Worm (Caenorhabditis elegans) whole organism, mixed stage, embryonic: ENCODE results near the gene xbx-5.

ENCODE experiments used
- bed-3 ChIP-seq: fragments of 200-800 bp; sonication (Bioruptor generic); optimal IDR thresholded peaks from 3 replicates; lab custom pipeline; 2018; ENCODE audit warnings: mild to moderate bottlenecking, missing genetic modification characterization, moderate library complexity, missing compliant biosample characterization
- ceh-39 ChIP-seq: fragments of 150-350 bp; optimal IDR thresholded peaks from 2 replicates; lab custom pipeline; 2014; ENCODE audit warnings: missing biosample characterization, missing genetic modification characterization
- ceh-43 ChIP-seq: fragments of 200-800 bp; sonication (Bioruptor generic); optimal IDR thresholded peaks from 2 replicates; lab custom pipeline; 2018; ENCODE audit warnings: mild to moderate bottlenecking, missing genetic modification characterization, moderate library complexity, missing compliant biosample characterization
- ceh-83 ChIP-seq: fragments of 200-800 bp; sonication (Bioruptor generic); optimal IDR thresholded peaks from 2 replicates; lab custom pipeline; 2018; ENCODE audit warnings: mild to moderate bottlenecking, missing genetic modification characterization, missing compliant biosample characterization
- ces-1 ChIP-seq: fragments of 150-350 bp; optimal IDR thresholded peaks from 2 replicates; lab custom pipeline; 2014; ENCODE audit warnings: missing biosample characterization, missing genetic modification reagents, missing genetic modification characterization
- cnd-1 ChIP-seq: fragments of 200-800 bp; sonication (Bioruptor generic); optimal IDR thresholded peaks from 2 replicates; lab custom pipeline; 2018; ENCODE audit warnings: mild to moderate bottlenecking, missing genetic modification characterization, missing compliant biosample characterization
- drap-1 ChIP-seq: fragments of 200-800 bp; sonication (Bioruptor generic); optimal IDR thresholded peaks from 3 replicates; lab custom pipeline; 2018; ENCODE audit warnings: mild to moderate bottlenecking, missing genetic modification characterization, missing compliant biosample characterization
- elt-1 ChIP-seq: sonication (generic microtip); optimal IDR thresholded peaks from 2 replicates; lab custom pipeline; 2017; ENCODE audit warnings: missing genetic modification characterization, mild to moderate bottlenecking, missing compliant biosample characterization, antibody characterized with exemption, moderate library complexity, borderline replicate concordance; ENCODE audit not compliant: insufficient read depth
- ham-2 ChIP-seq: fragments of 200-800 bp; sonication (Bioruptor generic); optimal IDR thresholded peaks from 2 replicates; lab custom pipeline; 2018; ENCODE audit warnings: mild to moderate bottlenecking, missing genetic modification characterization, missing compliant biosample characterization
- lsy-2 ChIP-seq: fragments of 150-350 bp; optimal IDR thresholded peaks from 2 replicates; lab custom pipeline; 2014; ENCODE audit warnings: missing biosample characterization, missing genetic modification characterization
- mab-5 ChIP-seq: fragments of 150-350 bp; optimal IDR thresholded peaks from 2 replicates; lab custom pipeline; 2014; ENCODE audit warnings: missing biosample characterization, missing genetic modification characterization
- mep-1 ChIP-seq: fragments of 150-350 bp; optimal IDR thresholded peaks from 2 replicates; lab custom pipeline; 2017; ENCODE audit warnings: missing biosample characterization, missing genetic modification reagents, missing genetic modification characterization, inconsistent platforms
- nhr-12 ChIP-seq: fragments of 150-350 bp; optimal IDR thresholded peaks from 2 replicates; lab custom pipeline; 2014; ENCODE audit warnings: missing biosample characterization, missing genetic modification characterization
- nhr-237 ChIP-seq: fragments of 150-350 bp; optimal IDR thresholded peaks from 2 replicates; lab custom pipeline; 2014; ENCODE audit warnings: missing biosample characterization, missing genetic modification characterization
- nhr-28 ChIP-seq: fragments of 150-350 bp; optimal IDR thresholded peaks from 2 replicates; lab custom pipeline; 2014; ENCODE audit warnings: missing biosample characterization, missing genetic modification characterization
- pha-4 ChIP-seq: fragments of 150-350 bp; optimal IDR thresholded peaks from 2 replicates; lab custom pipeline; 2018; ENCODE audit warnings: missing biosample characterization, missing genetic modification reagents, missing genetic modification characterization
- sem-2 ChIP-seq: fragments of 200-800 bp; sonication (Bioruptor generic); optimal IDR thresholded peaks from 2 replicates; lab custom pipeline; 2018; ENCODE audit warnings: mild to moderate bottlenecking, missing genetic modification characterization, missing compliant biosample characterization
- snpc-4 ChIP-seq: fragments of 150-350 bp; optimal IDR thresholded peaks from 2 replicates; lab custom pipeline; 2014; ENCODE audit warnings: missing biosample characterization, missing genetic modification characterization
- sptf-1 ChIP-seq: sonication (generic microtip); optimal IDR thresholded peaks from 2 replicates; lab custom pipeline; 2017; ENCODE audit warnings: mild to moderate bottlenecking, missing genetic modification characterization, moderate library complexity, missing compliant biosample characterization
- unc-120 ChIP-seq: sonication (generic microtip); optimal IDR thresholded peaks from 2 replicates; lab custom pipeline; 2017; ENCODE audit warnings: missing genetic modification characterization, missing compliant biosample characterization; ENCODE audit not compliant: poor library complexity, severe bottlenecking
- ztf-11 ChIP-seq: fragments of 150-350 bp; optimal IDR thresholded peaks from 2 replicates; lab custom pipeline; 2014; ENCODE audit warnings: missing biosample characterization, missing genetic modification characterization

xbx-5 gene

ce11 chrIII:3764043-3764442 lies 40.2 kb downstream of the xbx-5 start:
- TF ChIP-seq mep-1 (no peak), unc-120 (no peak)

DNA sequence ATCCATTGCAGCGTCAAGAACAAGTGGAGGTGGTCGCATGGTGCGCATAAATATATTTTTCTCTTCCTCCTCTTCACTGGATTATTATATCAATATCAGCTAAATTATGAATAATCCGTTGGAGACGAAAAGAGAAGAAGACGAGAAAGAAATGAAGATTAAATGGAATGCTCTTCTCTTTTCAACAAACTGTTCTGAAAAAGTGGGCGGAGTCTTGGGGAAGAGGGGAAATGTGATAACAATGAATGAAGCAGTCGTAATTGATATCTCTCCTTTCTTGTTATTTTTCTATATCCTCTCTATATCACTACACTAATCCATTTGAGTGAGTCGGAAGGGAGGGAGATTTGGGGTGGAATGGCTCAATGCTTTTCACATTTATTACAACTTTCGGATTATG lies 45.0 kb downstream of the xbx-5 start, which contains the start of gene arcp-1:
Gene arcp-1 (minus strand): TSS at position 101 of the 400 bp plus-strand sequence.
- TF ChIP-seq ceh-39 (no peak), mab-5 (tag; lab: Kevin White, UChicago) (no peak), ceh-83 (GFP tag; lab: Kevin White, UChicago) (no peak), bed-3 (no peak), sptf-1 (no peak), nhr-12 (tag; lab: Kevin White, UChicago) (no peak), ceh-43 (GFP tag; lab: Kevin White, UChicago) (no peak), pha-4 (tag; lab: Kevin White, UChicago) (no peak), snpc-4 (tag; lab: Kevin White, UChicago) (no peak), drap-1 (GFP tag; lab: Kevin White, UChicago) (no peak), sem-2 (GFP tag; lab: Kevin White, UChicago) (no peak), elt-1 (tag; lab: Kevin White, UChicago) (no peak), lsy-2 (tag; lab: Kevin White, UChicago) (no peak), ces-1 (no peak), ham-2 (GFP tag; lab: Kevin White, UChicago) (no peak), nhr-28 (no peak), cnd-1 (tag; lab: Kevin White, UChicago) (no peak), ztf-11 (tag; lab: Kevin White, UChicago) (no peak), nhr-237 (tag; lab: Kevin White, UChicago) (no peak)
- TF ChIP-seq, all 35 proteins: peak for 0
